Fruit fly (Drosophila melanogaster): ENCODE measurements around the gene Doc1.

DNA sequence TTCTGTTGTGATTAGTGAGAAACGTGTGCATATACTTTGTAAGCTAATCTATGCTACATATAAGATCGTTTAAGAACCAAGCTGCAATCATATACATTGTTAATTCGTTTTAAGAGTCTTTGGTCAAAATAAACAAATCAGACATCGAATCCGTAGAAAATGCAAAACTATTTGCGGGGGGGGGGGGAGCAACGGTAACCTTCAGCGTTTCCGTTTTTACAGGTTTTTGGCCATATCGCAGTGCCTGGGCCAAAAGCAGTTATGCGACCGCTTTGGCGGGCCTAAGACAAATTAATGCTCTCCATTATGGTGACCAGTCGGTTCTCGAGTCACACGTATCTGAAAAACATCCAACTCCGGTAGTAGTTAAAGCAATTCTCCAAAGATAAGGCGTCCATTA, 3.7 kb downstream of the Doc1 start:
- no peak for TF ChIP-seq fru (GFP tag; optimal IDR thresholded peaks at IDR 0.05)
- no peak for TF ChIP-seq usp (GFP tag; optimal IDR thresholded peaks at IDR 0.05)
- no peak for TF ChIP-seq GATAd (GFP tag; optimal IDR thresholded peaks at IDR 0.05)
- no peak for TF ChIP-seq Myc (optimal IDR thresholded peaks at IDR 0.05)
- no peak for TF ChIP-seq Hnf4 (GFP tag; optimal IDR thresholded peaks at IDR 0.05)

Measured in whole organism, wandering third instar larva.